Worm (Caenorhabditis elegans) whole organism, mixed stage, embryonic: Measurements from ENCODE around the gene odd-1.

Experiments
- ces-1 ChIP-seq: fragments of 150-350 bp; optimal IDR thresholded peaks from 2 replicates; lab custom pipeline; 2014; ENCODE audit warnings: missing biosample characterization, missing genetic modification reagents, missing genetic modification characterization
- mab-5 ChIP-seq: fragments of 150-350 bp; optimal IDR thresholded peaks from 2 replicates; lab custom pipeline; 2014; ENCODE audit warnings: missing biosample characterization, missing genetic modification characterization
- mls-2 ChIP-seq: sonication (generic microtip); optimal IDR thresholded peaks from 2 replicates; lab custom pipeline; 2016; ENCODE audit warnings: mild to moderate bottlenecking, missing genetic modification characterization, moderate library complexity, missing compliant biosample characterization
- nhr-237 ChIP-seq: fragments of 150-350 bp; optimal IDR thresholded peaks from 2 replicates; lab custom pipeline; 2014; ENCODE audit warnings: missing biosample characterization, missing genetic modification characterization
- nhr-28 ChIP-seq: fragments of 150-350 bp; optimal IDR thresholded peaks from 2 replicates; lab custom pipeline; 2014; ENCODE audit warnings: missing biosample characterization, missing genetic modification characterization
- nhr-76 ChIP-seq: sonication (generic microtip); optimal IDR thresholded peaks from 2 replicates; lab custom pipeline; 2017; ENCODE audit warnings: missing biosample characterization, missing genetic modification characterization
- pha-4 ChIP-seq: fragments of 150-350 bp; optimal IDR thresholded peaks from 2 replicates; lab custom pipeline; 2018; ENCODE audit warnings: missing biosample characterization, missing genetic modification reagents, missing genetic modification characterization
- snpc-4 ChIP-seq: fragments of 150-350 bp; optimal IDR thresholded peaks from 2 replicates; lab custom pipeline; 2014; ENCODE audit warnings: missing biosample characterization, missing genetic modification characterization
- unc-62 ChIP-seq: fragments of 150-350 bp; optimal IDR thresholded peaks from 2 replicates; lab custom pipeline; 2014; ENCODE audit warnings: missing biosample characterization, missing genetic modification reagents, missing genetic modification characterization

DNA sequence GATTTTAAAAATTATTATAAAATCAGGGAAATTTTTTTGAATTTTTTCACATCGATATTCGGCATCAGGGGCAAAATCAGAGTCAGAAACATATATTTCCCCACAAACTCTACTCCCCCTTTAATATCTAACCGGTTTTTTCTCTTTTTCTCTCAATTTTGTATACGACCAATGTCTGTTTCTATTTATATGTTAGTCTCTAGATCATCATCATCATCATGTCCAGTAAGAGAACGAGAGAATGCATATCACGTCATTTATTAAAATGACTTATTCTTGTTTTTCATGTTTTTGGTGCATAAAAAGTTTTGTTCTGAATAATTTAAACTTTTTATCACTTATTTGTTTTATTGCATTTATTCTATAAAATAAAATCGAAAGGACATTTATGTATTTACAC, 44.5 kb downstream of the odd-1 start:
- TF ChIP-seq ces-1 (GFP tag; lab: Kevin White, UChicago) = no peak
- no peak for TF ChIP-seq mls-2 (tag; lab: Kevin White, UChicago)
- no peak for TF ChIP-seq nhr-76 (tag; lab: Kevin White, UChicago)
- TF ChIP-seq nhr-28 (tag; lab: Kevin White, UChicago) = no peak
- no peak for TF ChIP-seq pha-4 (tag; lab: Kevin White, UChicago)
- no peak for TF ChIP-seq unc-62 (GFP tag; lab: Kevin White, UChicago)
- TF ChIP-seq snpc-4 (tag; lab: Kevin White, UChicago) = no peak
- no peak for TF ChIP-seq nhr-237 (tag; lab: Kevin White, UChicago)
- no peak for TF ChIP-seq mab-5 (tag; lab: Kevin White, UChicago)
